Worm (Caenorhabditis elegans): Measurements from ENCODE around the gene F17C11.11.

DNA sequence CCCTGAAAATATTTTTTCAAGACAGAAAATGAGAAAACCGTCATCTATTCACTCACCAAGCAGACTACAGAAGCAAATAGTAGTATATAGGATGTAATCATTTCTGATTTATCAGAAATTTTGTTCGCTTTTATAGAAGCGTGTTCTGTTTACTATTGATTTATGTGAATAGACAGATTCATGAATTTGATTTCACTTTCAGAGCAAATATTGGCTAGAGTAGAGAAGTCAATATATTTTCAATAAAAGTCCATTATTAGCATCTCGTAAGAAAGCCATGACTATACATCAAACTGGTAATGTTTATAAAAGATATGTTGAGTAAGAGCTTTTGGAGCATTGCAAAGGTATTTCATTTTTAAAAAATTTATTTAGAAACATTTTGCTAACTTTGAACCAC lies 7.4 kb downstream of the F17C11.11 start, which contains the start of gene scvp-1:
- TF ChIP-seq flt-1 (GFP tag; IDR thresholded peaks at IDR 0.05) (no peak), scrt-1 (GFP tag; IDR thresholded peaks at IDR 0.05) (no peak), tbx-11 (GFP tag; IDR thresholded peaks at IDR 0.05) (no peak), hnd-1 (tag; optimal IDR thresholded peaks at IDR 0.05) (no peak), pes-1 (GFP tag; IDR thresholded peaks at IDR 0.05) (no peak), sea-1 (GFP tag; conservative IDR thresholded peaks at IDR 0.05) (no peak)
